Worm (Caenorhabditis elegans) whole organism, young adult: ENCODE results near the gene cope-1.

ENCODE experiments used
- B0019.2 ChIP-seq: fragments of 200-800 bp; sonication (Bioruptor generic); conservative IDR thresholded peaks from 2 replicates; pipeline ENCODE4 v1.3.6; 2022; ENCODE audit warnings: missing genetic modification reagents, missing genetic modification characterization, missing compliant biosample characterization
- C17E4.6 ChIP-seq: fragments of 200-800 bp; sonication (Bioruptor generic); IDR thresholded peaks from 2 replicates; pipeline ENCODE4 v1.3.6; 2022; ENCODE audit warnings: missing genetic modification reagents, missing genetic modification characterization, missing compliant biosample characterization
- F33H1.4 ChIP-seq: fragments of 200-800 bp; sonication (Bioruptor generic); IDR thresholded peaks from 2 replicates; pipeline ENCODE4 v1.3.6; 2022; ENCODE audit warnings: missing genetic modification reagents, missing genetic modification characterization, missing compliant biosample characterization
- F57C9.4 ChIP-seq: sonication (generic microtip); optimal IDR thresholded peaks from 2 replicates; lab custom pipeline; 2017; ENCODE audit warnings: mild to moderate bottlenecking, missing genetic modification characterization, missing compliant biosample characterization
- T07F8.4 ChIP-seq: sonication (generic microtip); optimal IDR thresholded peaks from 2 replicates; lab custom pipeline; 2016; ENCODE audit warnings: mild to moderate bottlenecking, missing genetic modification characterization, moderate library complexity, missing compliant biosample characterization
- Y56A3A.18 ChIP-seq: fragments of 200-800 bp; sonication (Bioruptor generic); IDR thresholded peaks from 2 replicates; pipeline ENCODE4 v1.3.6; 2022; ENCODE audit warnings: missing genetic modification reagents, missing genetic modification characterization, missing compliant biosample characterization
- ama-1 ChIP-seq, 3 experiments: fragments of 150-350 bp in 1 of 3; sonication (generic microtip) in 2 of 3; optimal IDR thresholded peaks; 2 replicates each; lab custom pipeline; 2014 to 2018; ENCODE audit warnings: missing biosample characterization in 2 of 3, missing genetic modification characterization in 2 of 3, missing genetic modification reagents in 2 of 3
- aptf-2 ChIP-seq: fragments of 200-800 bp; sonication (Bioruptor generic); conservative IDR thresholded peaks from 2 replicates; pipeline ENCODE4 v1.3.6; 2022; ENCODE audit warnings: missing genetic modification reagents, missing genetic modification characterization, missing compliant biosample characterization
- atf-7 ChIP-seq: sonication (generic microtip); optimal IDR thresholded peaks from 2 replicates; lab custom pipeline; 2017; ENCODE audit warnings: mild to moderate bottlenecking, missing genetic modification characterization, missing compliant biosample characterization
- athp-1 ChIP-seq: sonication (generic microtip); optimal IDR thresholded peaks from 2 replicates; lab custom pipeline; 2017; ENCODE audit warnings: mild to moderate bottlenecking, missing genetic modification characterization, missing compliant biosample characterization
- attf-5 ChIP-seq: fragments of 200-800 bp; sonication (Bioruptor generic); optimal IDR thresholded peaks from 2 replicates; lab custom pipeline; 2018; ENCODE audit warnings: mild to moderate bottlenecking, missing genetic modification characterization, missing compliant biosample characterization
- bed-1 ChIP-seq: fragments of 200-800 bp; sonication (Bioruptor generic); IDR thresholded peaks from 2 replicates; pipeline ENCODE4 v1.3.6; 2022; ENCODE audit warnings: missing genetic modification reagents, missing genetic modification characterization, missing compliant biosample characterization
- bed-2 ChIP-seq: fragments of 200-800 bp; sonication (Bioruptor generic); IDR thresholded peaks from 2 replicates; pipeline ENCODE4 v1.3.6; 2022; ENCODE audit warnings: missing genetic modification reagents, missing genetic modification characterization, missing compliant biosample characterization
- ccch-3 ChIP-seq: fragments of 200-800 bp; sonication (Bioruptor generic); optimal IDR thresholded peaks from 2 replicates; lab custom pipeline; 2018; ENCODE audit warnings: mild to moderate bottlenecking, missing genetic modification characterization, missing compliant biosample characterization
- ceh-100 ChIP-seq: fragments of 200-800 bp; sonication (Bioruptor generic); IDR thresholded peaks from 2 replicates; pipeline ENCODE4 v1.3.6; 2022; ENCODE audit warnings: missing genetic modification reagents, missing genetic modification characterization, missing compliant biosample characterization
- ceh-79 ChIP-seq: sonication (generic microtip); optimal IDR thresholded peaks from 2 replicates; lab custom pipeline; 2017; ENCODE audit warnings: mild to moderate bottlenecking, missing genetic modification characterization, missing compliant biosample characterization
- chd-7 ChIP-seq: sonication (generic microtip); optimal IDR thresholded peaks from 2 replicates; lab custom pipeline; 2016; ENCODE audit warnings: mild to moderate bottlenecking, missing genetic modification characterization, moderate library complexity, missing compliant biosample characterization
- dox-1 ChIP-seq: fragments of 200-800 bp; sonication (Bioruptor generic); IDR thresholded peaks from 2 replicates; pipeline ENCODE4 v1.3.6; 2022; ENCODE audit warnings: missing genetic modification reagents, missing genetic modification characterization, missing compliant biosample characterization
- dpl-1 ChIP-seq: fragments of 150-350 bp; optimal IDR thresholded peaks from 2 replicates; lab custom pipeline; 2014; ENCODE audit warnings: missing biosample characterization, missing genetic modification reagents, missing genetic modification characterization
- efl-1 ChIP-seq: fragments of 150-350 bp; optimal IDR thresholded peaks from 2 replicates; lab custom pipeline; 2014; ENCODE audit warnings: missing biosample characterization, missing genetic modification reagents, missing genetic modification characterization
- egl-44 ChIP-seq: fragments of 200-800 bp; sonication (Bioruptor generic); IDR thresholded peaks from 2 replicates; pipeline ENCODE4 v1.3.6; 2022; ENCODE audit warnings: missing genetic modification reagents, missing genetic modification characterization, missing compliant biosample characterization
- fkh-3 ChIP-seq: sonication (generic microtip); optimal IDR thresholded peaks from 2 replicates; lab custom pipeline; 2016; ENCODE audit warnings: mild to moderate bottlenecking, missing genetic modification characterization, missing compliant biosample characterization
- him-1 ChIP-seq: sonication (generic microtip); optimal IDR thresholded peaks from 2 replicates; lab custom pipeline; 2016; ENCODE audit warnings: missing genotype, missing genetic modification reagents, missing genetic modification characterization, missing compliant biosample characterization
- hlh-12 ChIP-seq: sonication (generic microtip); optimal IDR thresholded peaks from 2 replicates; lab custom pipeline; 2016; ENCODE audit warnings: missing genetic modification characterization, missing compliant biosample characterization
- hrde-1 ChIP-seq: sonication (generic microtip); optimal IDR thresholded peaks from 2 replicates; lab custom pipeline; 2016; ENCODE audit warnings: missing genetic modification characterization, mild to moderate bottlenecking, missing compliant biosample characterization, moderate library complexity, missing genotype, missing genetic modification reagents, borderline replicate concordance
- hsf-1 ChIP-seq: fragments of 200-800 bp; sonication (Bioruptor generic); IDR thresholded peaks from 2 replicates; pipeline ENCODE4 v1.3.6; 2022; ENCODE audit warnings: missing genetic modification reagents, missing genetic modification characterization, missing compliant biosample characterization
- lag-1 ChIP-seq: fragments of 200-800 bp; sonication (Bioruptor generic); IDR thresholded peaks from 2 replicates; pipeline ENCODE4 v1.3.6; 2022; ENCODE audit warnings: missing genetic modification reagents, missing genetic modification characterization, missing compliant biosample characterization
- let-607 ChIP-seq, 2 experiments: fragments of 200-800 bp in 1 of 2; sonication (Bioruptor generic) in 1 of 2; sonication (generic microtip) in 1 of 2; optimal IDR thresholded peaks; 2 replicates each; lab custom pipeline; 2016 to 2018; ENCODE audit warnings: mild to moderate bottlenecking in 2 of 2, missing compliant biosample characterization in 2 of 2, missing genetic modification characterization in 2 of 2, moderate library complexity in 2 of 2, missing genotype in 1 of 2
- lir-1 ChIP-seq: fragments of 200-800 bp; sonication (Bioruptor generic); conservative IDR thresholded peaks from 2 replicates; pipeline ENCODE4 v1.3.6; 2022; ENCODE audit warnings: missing genetic modification reagents, missing genetic modification characterization, missing compliant biosample characterization
- lsl-1 ChIP-seq: fragments of 200-800 bp; sonication (Bioruptor generic); optimal IDR thresholded peaks from 2 replicates; lab custom pipeline; 2018; ENCODE audit warnings: mild to moderate bottlenecking, missing genetic modification characterization, moderate library complexity, missing compliant biosample characterization
- mes-4 ChIP-seq: sonication (generic microtip); optimal IDR thresholded peaks from 2 replicates; lab custom pipeline; 2016; ENCODE audit warnings: missing genotype, missing genetic modification characterization, missing compliant biosample characterization
- mxl-1 ChIP-seq: sonication (generic microtip); optimal IDR thresholded peaks from 2 replicates; lab custom pipeline; 2016; ENCODE audit warnings: missing genetic modification characterization, missing compliant biosample characterization
- repo-1 ChIP-seq: sonication (generic microtip); optimal IDR thresholded peaks from 2 replicates; lab custom pipeline; 2017; ENCODE audit warnings: mild to moderate bottlenecking, missing genetic modification characterization, missing compliant biosample characterization
- sea-2 ChIP-seq: fragments of 200-800 bp; sonication (Bioruptor generic); IDR thresholded peaks from 2 replicates; pipeline ENCODE4 v1.3.6; 2022; ENCODE audit warnings: missing genetic modification characterization, missing compliant biosample characterization
- somi-1 ChIP-seq: fragments of 200-800 bp; sonication (Bioruptor generic); optimal IDR thresholded peaks from 2 replicates; lab custom pipeline; 2018; ENCODE audit warnings: mild to moderate bottlenecking, missing genetic modification characterization, missing compliant biosample characterization
- unc-62 ChIP-seq: fragments of 150-350 bp; optimal IDR thresholded peaks from 2 replicates; lab custom pipeline; 2014; ENCODE audit warnings: missing biosample characterization, missing genetic modification reagents, missing genetic modification characterization
- xnd-1 ChIP-seq: sonication (generic microtip); optimal IDR thresholded peaks from 2 replicates; lab custom pipeline; 2016; ENCODE audit warnings: missing genotype, missing genetic modification reagents, missing genetic modification characterization, missing compliant biosample characterization
- ztf-25 ChIP-seq: fragments of 200-800 bp; sonication (Bioruptor generic); IDR thresholded peaks from 2 replicates; pipeline ENCODE4 v1.3.6; 2022; ENCODE audit warnings: missing genetic modification reagents, missing genetic modification characterization, missing compliant biosample characterization

The cope-1 gene

ce11 chrIII:13427817-13428216 lies 1.8 kb downstream of the cope-1 start:
- TF ChIP-seq lsl-1 (GFP tag; lab: Kevin White, UChicago) (peak; percentile 75), sea-2 (no peak), mes-4 (tag; lab: Kevin White, UChicago) (no peak), F33H1.4 (GFP tag; lab: Robert Waterston, UW) (peak; percentile 52; the same call in 1 of the 2 replicates), ceh-79 (tag; lab: Kevin White, UChicago) (no peak), him-1 (tag; lab: Kevin White, UChicago) (peak; percentile 30), xnd-1 (tag; lab: Kevin White, UChicago) (peak; percentile 21), repo-1 (tag; lab: Kevin White, UChicago) (no peak), F57C9.4 (tag; lab: Kevin White, UChicago) (no peak), ccch-3 (GFP tag; lab: Kevin White, UChicago) (no peak), attf-5 (GFP tag; lab: Kevin White, UChicago) (no peak), dox-1 (GFP tag; lab: Robert Waterston, UW) (no peak)

ce11 chrIII:13429668-13430067 lies 3.6 kb downstream of the cope-1 start, which contains the start of gene bli-5:
Gene bli-5 (minus strand): TSS chrIII:13429768.
- TF ChIP-seq ama-1 (optimal IDR thresholded peaks at IDR 0.05; lab: Kevin White, UChicago) (no peak), ama-1 (GFP tag; optimal IDR thresholded peaks at IDR 0.05; lab: Kevin White, UChicago) (no peak), lir-1 (GFP tag; lab: Robert Waterston, UW) (no peak), dpl-1 (GFP tag; lab: Kevin White, UChicago) (no peak), Y56A3A.18 (GFP tag; lab: Robert Waterston, UW) (no peak), hsf-1 (GFP tag; lab: Robert Waterston, UW) (no peak), F33H1.4 (GFP tag; lab: Robert Waterston, UW) (no peak), C17E4.6 (GFP tag; lab: Robert Waterston, UW) (no peak), bed-2 (GFP tag; lab: Robert Waterston, UW) (no peak), athp-1 (tag; lab: Kevin White, UChicago) (no peak), lag-1 (GFP tag; lab: Robert Waterston, UW) (no peak), B0019.2 (GFP tag; lab: Robert Waterston, UW) (no peak), attf-5 (GFP tag; lab: Kevin White, UChicago) (no peak), chd-7 (tag; lab: Kevin White, UChicago) (no peak), hlh-12 (tag; lab: Kevin White, UChicago) (no peak)
- TF ChIP-seq, all 124 proteins: peak for 0

ce11 chrIII:13430162-13430561 lies 4.1 kb downstream of the cope-1 start, which contains the start of gene trf-1:
Gene trf-1 (plus strand): TSS chrIII:13430462.
- no peak for TF ChIP-seq ccch-3 (GFP tag; lab: Kevin White, UChicago)
- no peak for TF ChIP-seq atf-7 (tag; lab: Kevin White, UChicago)
- TF ChIP-seq ceh-100 (GFP tag; lab: Robert Waterston, UW) = no peak
- TF ChIP-seq fkh-3 (tag; lab: Kevin White, UChicago) = no peak
- TF ChIP-seq ztf-25 (GFP tag; lab: Robert Waterston, UW) = no peak

ce11 chrIII:13434404-13434803 lies 8.3 kb downstream of the cope-1 start, which contains the start of gene F45G2.7:
Gene F45G2.7 (minus strand): TSS chrIII:13434504.
- TF ChIP-seq attf-5 (GFP tag; lab: Kevin White, UChicago) = no peak
- no peak for TF ChIP-seq bed-1 (GFP tag; lab: Robert Waterston, UW)
- TF ChIP-seq unc-62 (GFP tag; lab: Kevin White, UChicago) = no peak
- TF ChIP-seq hrde-1 = no peak
- no peak for TF ChIP-seq efl-1 (GFP tag; lab: Kevin White, UChicago)
- TF ChIP-seq somi-1 = no peak
- TF ChIP-seq T07F8.4 (tag; lab: Kevin White, UChicago) = no peak
- TF ChIP-seq egl-44 (GFP tag; lab: Robert Waterston, UW) = no peak
- TF ChIP-seq mxl-1 = no peak
- no peak for TF ChIP-seq let-607 (tag; optimal IDR thresholded peaks at IDR 0.05; lab: Kevin White, UChicago)
- TF ChIP-seq aptf-2 (GFP tag; lab: Robert Waterston, UW) = no peak
- no peak for TF ChIP-seq hsf-1 (GFP tag; lab: Robert Waterston, UW)
- no peak for TF ChIP-seq F33H1.4 (GFP tag; lab: Robert Waterston, UW)
